Worm (Caenorhabditis elegans): ENCODE results near the gene pqn-31.

The pqn-31 gene

DNA sequence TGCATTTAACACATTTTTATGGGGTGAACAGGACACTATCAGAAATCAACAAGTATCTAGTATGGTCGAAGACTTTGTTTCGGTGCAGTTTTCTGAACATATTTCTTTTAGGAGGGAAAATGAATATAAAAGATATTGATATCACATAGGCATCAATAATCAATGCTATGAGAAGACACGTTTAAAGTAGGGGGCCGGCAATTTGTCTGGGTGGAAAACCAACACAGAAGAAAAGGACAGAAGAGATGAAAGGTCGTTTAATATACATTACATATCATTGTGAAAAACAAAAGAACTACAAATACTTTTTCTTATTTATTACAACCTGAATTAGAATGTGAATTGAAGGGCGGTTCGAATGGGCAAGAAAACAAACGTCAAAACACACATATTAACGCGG, 43.0 kb downstream of the pqn-31 start:
- TF ChIP-seq dox-1 (GFP tag; IDR thresholded peaks at IDR 0.05) = no peak
- no peak for TF ChIP-seq hmg-20 (GFP tag; IDR thresholded peaks at IDR 0.05)
- TF ChIP-seq bed-1 (GFP tag; IDR thresholded peaks at IDR 0.05) = no peak
- no peak for TF ChIP-seq lin-35 (GFP tag; optimal IDR thresholded peaks at IDR 0.05)
- TF ChIP-seq rec-8 (tag; optimal IDR thresholded peaks at IDR 0.05) = no peak
- TF ChIP-seq C06A6.2 (GFP tag; conservative IDR thresholded peaks at IDR 0.05) = no peak
- no peak for TF ChIP-seq ekl-4 (GFP tag; IDR thresholded peaks at IDR 0.05)

DNA sequence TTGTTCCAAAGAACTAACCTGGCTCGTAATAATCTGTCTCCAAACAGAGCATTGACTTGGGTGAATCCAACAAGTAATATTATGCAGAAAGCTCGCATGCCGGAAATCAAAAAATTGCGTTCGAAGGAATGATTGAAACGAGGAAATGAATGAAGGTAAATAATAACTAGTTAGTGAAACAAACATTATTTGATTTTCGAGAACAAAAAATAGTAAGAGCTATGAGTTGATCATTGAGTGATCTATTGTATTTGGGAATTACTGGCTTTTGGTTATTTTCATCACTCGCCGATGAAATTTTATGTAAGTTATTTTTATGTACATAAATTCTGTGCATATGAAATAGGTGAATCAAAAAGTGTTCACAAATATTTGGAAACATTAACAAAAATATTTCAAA, 45.4 kb downstream of the pqn-31 start, which contains the start of gene B0222.5:
TSS of gene B0222.5 (minus strand) at position 101 of the 400 bp plus-strand sequence.
- TF ChIP-seq ztf-28 (GFP tag; IDR thresholded peaks at IDR 0.05) (no peak), die-1 (tag; optimal IDR thresholded peaks at IDR 0.05) (no peak), mxl-1 (tag; optimal IDR thresholded peaks at IDR 0.05) (no peak), F37B4.10 (GFP tag; IDR thresholded peaks at IDR 0.05) (no peak), ztf-6 (GFP tag; IDR thresholded peaks at IDR 0.05) (no peak), F10E7.11 (tag; optimal IDR thresholded peaks at IDR 0.05) (no peak), ceh-40 (GFP tag; IDR thresholded peaks at IDR 0.05) (no peak), tbp1 (GFP tag; optimal IDR thresholded peaks at IDR 0.05) (no peak), ets-4 (GFP tag; optimal IDR thresholded peaks at IDR 0.05) (no peak), mes-4 (tag; optimal IDR thresholded peaks at IDR 0.05) (no peak), hmg-20 (GFP tag; IDR thresholded peaks at IDR 0.05) (no peak), rpc-1 (optimal IDR thresholded peaks at IDR 0.05) (no peak), rpc-1 (tag; optimal IDR thresholded peaks at IDR 0.05) (no peak), repo-1 (tag; optimal IDR thresholded peaks at IDR 0.05) (no peak), snpc-3.4 (tag; optimal IDR thresholded peaks at IDR 0.05) (no peak), ceh-58 (GFP tag; IDR thresholded peaks at IDR 0.05) (no peak), nhr-120 (GFP tag; IDR thresholded peaks at IDR 0.05) (no peak), nhr-179 (tag; optimal IDR thresholded peaks at IDR 0.05) (no peak)

DNA sequence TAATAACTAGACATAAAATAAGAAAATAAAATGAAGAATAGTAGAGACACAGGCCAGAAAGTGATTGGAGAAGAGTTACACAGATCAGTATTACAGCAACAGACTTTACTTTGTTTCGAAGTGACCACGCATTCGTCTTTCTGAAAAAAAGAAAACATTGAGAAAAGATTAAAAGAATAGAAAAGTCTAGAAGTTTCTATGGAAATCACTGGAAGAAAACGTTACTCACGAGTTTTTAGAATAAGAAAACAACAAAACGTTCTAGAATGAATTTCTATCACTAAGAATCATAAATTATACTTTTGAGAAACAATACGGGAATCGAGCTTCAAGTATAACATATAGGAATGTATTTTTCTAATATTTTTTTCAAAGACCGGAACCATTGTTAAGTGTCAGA, 46.2 kb downstream of the pqn-31 start:
- no peak for TF ChIP-seq madf-3 (GFP tag; IDR thresholded peaks at IDR 0.05)
- TF ChIP-seq lsy-27 (tag; optimal IDR thresholded peaks at IDR 0.05; ENCODE audit: borderline replicate concordance, insufficient read depth) = no peak
- TF ChIP-seq sptf-2 (GFP tag; optimal IDR thresholded peaks at IDR 0.05) = no peak
- TF ChIP-seq xnd-1 (tag; optimal IDR thresholded peaks at IDR 0.05) = no peak
- no peak for TF ChIP-seq dox-1 (GFP tag; IDR thresholded peaks at IDR 0.05)
- TF ChIP-seq ztf-26 (tag; optimal IDR thresholded peaks at IDR 0.05) = peak; percentile 5
- TF ChIP-seq nhr-120 (GFP tag; IDR thresholded peaks at IDR 0.05) = no peak
- TF ChIP-seq rcor-1 (GFP tag; IDR thresholded peaks at IDR 0.05) = no peak

- TF ChIP-seq K11D2.4 (GFP tag; IDR thresholded peaks at IDR 0.05) (no peak), B0019.2 (GFP tag; conservative IDR thresholded peaks at IDR 0.05) (no peak), akir-1 (GFP tag; optimal IDR thresholded peaks at IDR 0.05) (no peak), efl-1 (GFP tag; optimal IDR thresholded peaks at IDR 0.05) (no peak), Y53G8AR.9 (GFP tag; conservative IDR thresholded peaks at IDR 0.05) (no peak), aptf-2 (GFP tag; conservative IDR thresholded peaks at IDR 0.05) (no peak), F33H1.4 (GFP tag; IDR thresholded peaks at IDR 0.05) (no peak), ceh-91 (GFP tag; IDR thresholded peaks at IDR 0.05) (no peak), dpl-1 (GFP tag; optimal IDR thresholded peaks at IDR 0.05) (no peak), somi-1 (GFP tag; optimal IDR thresholded peaks at IDR 0.05) (no peak), lir-1 (GFP tag; conservative IDR thresholded peaks at IDR 0.05) (no peak), snpc-3.4 (tag; optimal IDR thresholded peaks at IDR 0.05) (no peak), mes-4 (tag; optimal IDR thresholded peaks at IDR 0.05) (no peak), ztf-6 (GFP tag; IDR thresholded peaks at IDR 0.05) (no peak), hsf-1 (GFP tag; IDR thresholded peaks at IDR 0.05) (no peak), B0336.3 (GFP tag; IDR thresholded peaks at IDR 0.05) (no peak), nhr-80 (tag; optimal IDR thresholded peaks at IDR 0.05) (no peak)
Measured at ce11 chrV:9156679-9157078, 47.3 kb downstream of the pqn-31 start, which contains the start of gene B0222.15. TSS of gene B0222.15 (minus strand) at chrV:9156779.
